Worm (Caenorhabditis elegans): ENCODE data around the gene fbxa-88.

fbxa-88 gene

ce11 chrV:16160087-16160486 lies 17.2 kb upstream of the fbxa-88 start:
- TF ChIP-seq hmbx-1 (tag; optimal IDR thresholded peaks at IDR 0.05) (no peak), aly-1 (tag; optimal IDR thresholded peaks at IDR 0.05) (no peak), B0310.2 (tag; optimal IDR thresholded peaks at IDR 0.05) (no peak), pes-1 (GFP tag; IDR thresholded peaks at IDR 0.05) (no peak), ceh-36 (tag; optimal IDR thresholded peaks at IDR 0.05) (no peak)

DNA sequence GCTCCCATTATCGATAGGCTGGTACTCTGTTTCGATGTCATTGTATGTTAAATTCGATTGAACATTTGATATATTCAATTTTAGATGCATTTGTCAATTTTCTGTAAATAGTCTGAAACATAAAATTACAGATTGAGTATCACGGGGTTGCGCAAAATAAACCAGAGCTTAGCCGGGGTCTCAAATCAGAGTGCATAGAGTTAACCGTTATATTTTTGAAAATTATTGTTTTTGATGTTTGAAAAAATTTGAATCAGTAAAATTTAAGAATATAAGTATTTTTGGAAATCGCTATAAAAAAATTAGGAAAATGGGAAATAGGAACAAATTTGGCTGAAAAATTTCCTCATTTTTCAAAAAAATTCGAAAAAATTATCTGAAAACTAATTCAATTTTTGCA lies 16.7 kb upstream of the fbxa-88 start, which contains the start of gene F10A3.17:
TSS of gene F10A3.17 (minus strand) at position 101 of the 400 bp plus-strand sequence.
- TF ChIP-seq B0310.2 (tag; optimal IDR thresholded peaks at IDR 0.05): no peak

DNA sequence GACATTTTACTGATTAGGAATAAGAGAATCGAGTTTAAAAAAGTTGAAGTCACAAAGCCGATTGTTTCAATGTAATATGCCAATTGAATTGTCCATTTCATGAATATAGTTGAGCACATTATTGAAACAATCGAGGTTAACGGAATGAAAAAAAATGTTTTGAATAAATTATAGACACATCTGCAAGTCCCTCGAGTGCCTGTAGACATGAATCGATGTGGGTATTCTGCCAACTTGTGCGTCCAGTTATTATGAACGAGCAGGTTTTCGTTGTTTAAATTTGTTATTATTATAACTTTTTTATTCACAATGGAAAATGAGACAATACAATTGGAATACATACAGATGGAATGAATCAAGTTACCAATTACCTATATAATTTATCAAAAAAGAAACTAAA lies 15.5 kb upstream of the fbxa-88 start, which contains the start of gene str-99:
TSS of gene str-99 (minus strand) at position 101 of the 400 bp plus-strand sequence.
- TF ChIP-seq ceh-36 (tag; optimal IDR thresholded peaks at IDR 0.05) (no peak), tra-4 (tag; optimal IDR thresholded peaks at IDR 0.05) (no peak), hmg-4 (GFP tag; optimal IDR thresholded peaks at IDR 0.05) (no peak), ama-1 (optimal IDR thresholded peaks at IDR 0.05) (no peak), ceh-13 (GFP tag; optimal IDR thresholded peaks at IDR 0.05) (no peak), sea-1 (GFP tag; conservative IDR thresholded peaks at IDR 0.05) (no peak), scrt-1 (GFP tag; IDR thresholded peaks at IDR 0.05) (no peak), aly-1 (tag; optimal IDR thresholded peaks at IDR 0.05) (no peak), hmbx-1 (tag; optimal IDR thresholded peaks at IDR 0.05) (no peak), tbx-37 (GFP tag; conservative IDR thresholded peaks at IDR 0.05) (no peak), B0310.2 (tag; optimal IDR thresholded peaks at IDR 0.05) (no peak), pes-1 (GFP tag; IDR thresholded peaks at IDR 0.05) (no peak), tbx-11 (GFP tag; IDR thresholded peaks at IDR 0.05) (no peak), hnd-1 (tag; optimal IDR thresholded peaks at IDR 0.05) (no peak), ets-7 (tag; optimal IDR thresholded peaks at IDR 0.05) (no peak), flt-1 (GFP tag; IDR thresholded peaks at IDR 0.05) (no peak), F13C5.2 (tag; optimal IDR thresholded peaks at IDR 0.05) (no peak)

- no peak for TF ChIP-seq tra-4 (tag; optimal IDR thresholded peaks at IDR 0.05)
- no peak for TF ChIP-seq tbx-37 (GFP tag; conservative IDR thresholded peaks at IDR 0.05)
- no peak for TF ChIP-seq ets-7 (tag; optimal IDR thresholded peaks at IDR 0.05)
- no peak for TF ChIP-seq hmbx-1 (tag; optimal IDR thresholded peaks at IDR 0.05)
- no peak for TF ChIP-seq pes-1 (GFP tag; IDR thresholded peaks at IDR 0.05)
- TF ChIP-seq F13C5.2 (tag; optimal IDR thresholded peaks at IDR 0.05): no peak
- no peak for TF ChIP-seq aly-1 (tag; optimal IDR thresholded peaks at IDR 0.05)
- no peak for TF ChIP-seq hmg-4 (GFP tag; optimal IDR thresholded peaks at IDR 0.05)
- no peak for TF ChIP-seq scrt-1 (GFP tag; IDR thresholded peaks at IDR 0.05)
- TF ChIP-seq ama-1 (optimal IDR thresholded peaks at IDR 0.05): no peak
- no peak for TF ChIP-seq ceh-36 (tag; optimal IDR thresholded peaks at IDR 0.05)
- TF ChIP-seq hnd-1 (tag; optimal IDR thresholded peaks at IDR 0.05): no peak
These were observed 12.2 kb upstream of the fbxa-88 start, which contains the start of gene str-97 for ce11 chrV:16155111-16155510. str-97 (minus strand) TSS chrV:16155211.

DNA sequence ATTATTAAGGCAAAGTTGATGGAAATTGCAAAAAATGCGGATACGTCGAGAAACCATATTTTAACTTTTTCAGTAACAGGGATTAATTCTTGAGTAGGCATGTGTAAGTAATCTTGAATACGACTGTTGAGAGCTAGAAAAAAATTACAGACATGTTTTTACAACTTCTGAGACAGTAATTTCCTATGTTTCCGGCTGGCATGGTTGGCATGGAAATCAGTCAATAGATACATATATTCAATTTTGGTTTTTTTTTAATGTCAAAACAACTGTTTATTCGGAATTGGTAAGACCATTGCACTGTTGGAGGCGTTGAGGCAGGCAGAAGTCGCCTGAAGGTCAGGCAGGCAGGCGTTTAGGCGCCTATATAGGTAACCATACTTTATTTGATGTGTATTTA lies 10.5 kb upstream of the fbxa-88 start, which contains the start of gene str-254:
TSS of gene str-254 (minus strand) at position 101 of the 400 bp plus-strand sequence.
- TF ChIP-seq ets-7 (tag; optimal IDR thresholded peaks at IDR 0.05) (no peak), tra-4 (tag; optimal IDR thresholded peaks at IDR 0.05) (no peak), hnd-1 (tag; optimal IDR thresholded peaks at IDR 0.05) (no peak), hmg-4 (GFP tag; optimal IDR thresholded peaks at IDR 0.05) (no peak), scrt-1 (GFP tag; IDR thresholded peaks at IDR 0.05) (no peak), B0310.2 (tag; optimal IDR thresholded peaks at IDR 0.05) (no peak), aly-1 (tag; optimal IDR thresholded peaks at IDR 0.05) (no peak), tbx-11 (GFP tag; IDR thresholded peaks at IDR 0.05) (no peak), sea-1 (GFP tag; conservative IDR thresholded peaks at IDR 0.05) (no peak), flt-1 (GFP tag; IDR thresholded peaks at IDR 0.05) (no peak), ceh-36 (tag; optimal IDR thresholded peaks at IDR 0.05) (no peak), ama-1 (optimal IDR thresholded peaks at IDR 0.05) (no peak), hmbx-1 (tag; optimal IDR thresholded peaks at IDR 0.05) (no peak), tbx-37 (GFP tag; conservative IDR thresholded peaks at IDR 0.05) (no peak), F13C5.2 (tag; optimal IDR thresholded peaks at IDR 0.05) (no peak)

ce11 chrV:16148805-16149204 lies 5.9 kb upstream of the fbxa-88 start, which contains the start of gene F10A3.4:
F10A3.4 (plus strand) TSS chrV:16149105.
- TF ChIP-seq tbx-11 (GFP tag; IDR thresholded peaks at IDR 0.05) (no peak), hmbx-1 (tag; optimal IDR thresholded peaks at IDR 0.05) (no peak), ceh-13 (GFP tag; optimal IDR thresholded peaks at IDR 0.05) (no peak), scrt-1 (GFP tag; IDR thresholded peaks at IDR 0.05) (no peak), tra-4 (tag; optimal IDR thresholded peaks at IDR 0.05) (no peak), sea-1 (GFP tag; conservative IDR thresholded peaks at IDR 0.05) (no peak), hnd-1 (tag; optimal IDR thresholded peaks at IDR 0.05) (no peak), ets-7 (tag; optimal IDR thresholded peaks at IDR 0.05) (no peak), B0310.2 (tag; optimal IDR thresholded peaks at IDR 0.05) (no peak), flt-1 (GFP tag; IDR thresholded peaks at IDR 0.05) (no peak), ceh-36 (tag; optimal IDR thresholded peaks at IDR 0.05) (no peak), hmg-4 (GFP tag; optimal IDR thresholded peaks at IDR 0.05) (no peak), pes-1 (GFP tag; IDR thresholded peaks at IDR 0.05) (no peak), ama-1 (optimal IDR thresholded peaks at IDR 0.05) (no peak), aly-1 (tag; optimal IDR thresholded peaks at IDR 0.05) (no peak), tbx-37 (GFP tag; conservative IDR thresholded peaks at IDR 0.05) (no peak), F13C5.2 (tag; optimal IDR thresholded peaks at IDR 0.05) (no peak)

- TF ChIP-seq pes-1 (GFP tag; IDR thresholded peaks at IDR 0.05) (no peak), B0310.2 (tag; optimal IDR thresholded peaks at IDR 0.05) (no peak), ama-1 (optimal IDR thresholded peaks at IDR 0.05) (no peak), hmbx-1 (tag; optimal IDR thresholded peaks at IDR 0.05) (no peak), ceh-36 (tag; optimal IDR thresholded peaks at IDR 0.05) (no peak), hnd-1 (tag; optimal IDR thresholded peaks at IDR 0.05) (no peak), ets-7 (tag; optimal IDR thresholded peaks at IDR 0.05) (no peak), tra-4 (tag; optimal IDR thresholded peaks at IDR 0.05) (no peak), tbx-11 (GFP tag; IDR thresholded peaks at IDR 0.05) (no peak), tbx-37 (GFP tag; conservative IDR thresholded peaks at IDR 0.05) (no peak), aly-1 (tag; optimal IDR thresholded peaks at IDR 0.05) (no peak), sea-1 (GFP tag; conservative IDR thresholded peaks at IDR 0.05) (no peak)
These were observed 2.1 kb upstream of the fbxa-88 start for ce11 chrV:16145009-16145408.

Data from whole organism, early embryonic.